Fruit fly (Drosophila melanogaster) whole organism, prepupa: ENCODE results near the gene CG15882.

ENCODE experiments used
- Blimp-1 ChIP-seq: fragments of 200-800 bp; sonication (Bioruptor generic); optimal IDR thresholded peaks from 3 replicates; lab custom pipeline; 2017; ENCODE audit warnings: missing biosample characterization, missing genetic modification characterization, mild to moderate bottlenecking, moderate library complexity, missing genetic modification reagents
- CG10631 ChIP-seq: fragments of 200-800 bp; sonication (Bioruptor generic); optimal IDR thresholded peaks from 2 replicates; lab custom pipeline; 2016; ENCODE audit warnings: missing biosample characterization, missing genetic modification characterization
- CG11294 ChIP-seq: fragments of 200-800 bp; sonication (Bioruptor generic); IDR thresholded peaks from 2 replicates; pipeline ENCODE4 v1.3.6; 2022; ENCODE audit warnings: missing biosample characterization, missing genetic modification characterization
- CG11762 ChIP-seq: fragments of 200-800 bp; sonication (Bioruptor generic); optimal IDR thresholded peaks from 3 replicates; lab custom pipeline; 2016; ENCODE audit warnings: missing biosample characterization, missing genetic modification characterization; ENCODE audit not compliant: insufficient read depth
- CG11902 ChIP-seq: fragments of 200-800 bp; sonication (Bioruptor generic); optimal IDR thresholded peaks from 3 replicates; lab custom pipeline; 2016; ENCODE audit warnings: missing biosample characterization, missing genetic modification characterization
- CG15336 ChIP-seq: fragments of 200-800 bp; sonication (Bioruptor generic); IDR thresholded peaks from 2 replicates; pipeline ENCODE4 v1.3.6; 2022; ENCODE audit warnings: missing biosample characterization, missing genetic modification characterization
- CG1621 ChIP-seq: fragments of 200-800 bp; sonication (Bioruptor generic); optimal IDR thresholded peaks from 3 replicates; lab custom pipeline; 2018; ENCODE audit warnings: missing biosample characterization, mild to moderate bottlenecking, missing genetic modification characterization
- CG16779 ChIP-seq: fragments of 200-800 bp; sonication (Bioruptor generic); optimal IDR thresholded peaks from 3 replicates; lab custom pipeline; 2017; ENCODE audit warnings: missing biosample characterization, mild to moderate bottlenecking, missing genetic modification characterization
- CG3032 ChIP-seq: fragments of 200-800 bp; optimal IDR thresholded peaks from 2 replicates; lab custom pipeline; 2019; ENCODE audit warnings: missing biosample characterization, mild to moderate bottlenecking, missing genetic modification characterization, moderate library complexity
- CG31627 ChIP-seq: fragments of 200-800 bp; sonication (Bioruptor generic); optimal IDR thresholded peaks from 3 replicates; lab custom pipeline; 2016; ENCODE audit warnings: missing biosample characterization, missing genetic modification characterization
- CG32006 ChIP-seq: fragments of 200-800 bp; sonication (Bioruptor generic); optimal IDR thresholded peaks from 3 replicates; lab custom pipeline; 2017; ENCODE audit warnings: missing biosample characterization, mild to moderate bottlenecking, missing genetic modification characterization
- CG34406 ChIP-seq: fragments of 200-800 bp; sonication (Bioruptor generic); optimal IDR thresholded peaks from 3 replicates; lab custom pipeline; 2016; ENCODE audit warnings: missing biosample characterization, missing genetic modification characterization
- CG3919 ChIP-seq: fragments of 200-800 bp; sonication (Bioruptor generic); optimal IDR thresholded peaks from 3 replicates; lab custom pipeline; 2016; ENCODE audit warnings: missing biosample characterization, missing genetic modification characterization
- CG6163 ChIP-seq: fragments of 200-800 bp; sonication (Bioruptor generic); IDR thresholded peaks from 3 replicates; pipeline ENCODE4 v1.3.6; 2022; ENCODE audit warnings: missing biosample characterization, missing genetic modification characterization
- CG6276 ChIP-seq: fragments of 200-800 bp; sonication (Bioruptor generic); optimal IDR thresholded peaks from 2 replicates; lab custom pipeline; 2017; ENCODE audit warnings: missing biosample characterization, mild to moderate bottlenecking, missing genetic modification characterization
- CG6792 ChIP-seq: fragments of 200-800 bp; sonication (Bioruptor generic); optimal IDR thresholded peaks from 3 replicates; lab custom pipeline; 2016; ENCODE audit warnings: missing biosample characterization, missing genetic modification characterization
- CG6808 ChIP-seq: fragments of 200-800 bp; sonication (Bioruptor generic); optimal IDR thresholded peaks from 3 replicates; lab custom pipeline; 2017; ENCODE audit warnings: missing biosample characterization, missing genetic modification characterization, mild to moderate bottlenecking, moderate library complexity, missing genetic modification reagents
- CG7368 ChIP-seq: fragments of 200-800 bp; sonication (Bioruptor generic); optimal IDR thresholded peaks from 3 replicates; lab custom pipeline; 2016; ENCODE audit warnings: missing biosample characterization, missing genetic modification characterization
- CG8119 ChIP-seq: fragments of 200-800 bp; sonication (Bioruptor generic); IDR thresholded peaks from 3 replicates; pipeline ENCODE4 v1.3.6; 2022; ENCODE audit warnings: missing biosample characterization, missing genetic modification characterization
- CG8632 ChIP-seq: fragments of 200-800 bp; sonication (Bioruptor generic); optimal IDR thresholded peaks from 3 replicates; lab custom pipeline; 2016; ENCODE audit warnings: missing biosample characterization, missing genetic modification characterization
- CG9139 ChIP-seq: fragments of 200-800 bp; sonication (Bioruptor generic); optimal IDR thresholded peaks from 3 replicates; lab custom pipeline; 2017; ENCODE audit warnings: missing biosample characterization, mild to moderate bottlenecking, missing genetic modification characterization
- Eip75B ChIP-seq: fragments of 200-800 bp; sonication (Bioruptor generic); optimal IDR thresholded peaks from 3 replicates; lab custom pipeline; 2016; ENCODE audit warnings: missing biosample characterization, missing genetic modification characterization
- Eip78C ChIP-seq: fragments of 200-800 bp; sonication (Bioruptor generic); peaks from one replicate; lab custom pipeline; 2016; ENCODE audit warnings: missing biosample characterization, missing genetic modification characterization
- Eip93F ChIP-seq: fragments of 200-800 bp; sonication (Bioruptor generic); optimal IDR thresholded peaks from 2 replicates; lab custom pipeline; 2016; ENCODE audit warnings: missing biosample characterization, mild to moderate bottlenecking, missing genetic modification characterization
- Ets21C ChIP-seq: fragments of 200-800 bp; sonication (Bioruptor generic); optimal IDR thresholded peaks from 3 replicates; lab custom pipeline; 2016; ENCODE audit warnings: missing biosample characterization, missing genetic modification characterization
- Ets96B ChIP-seq: fragments of 200-800 bp; optimal IDR thresholded peaks from 2 replicates; lab custom pipeline; 2019; ENCODE audit warnings: missing biosample characterization, mild to moderate bottlenecking, missing genetic modification characterization, moderate library complexity
- Gug ChIP-seq: fragments of 200-800 bp; sonication (Bioruptor generic); IDR thresholded peaks from 2 replicates; pipeline ENCODE4 v1.3.6; 2022; ENCODE audit warnings: missing biosample characterization, missing genetic modification characterization
- Hr39 ChIP-seq: fragments of 200-800 bp; sonication (Bioruptor generic); optimal IDR thresholded peaks from 2 replicates; lab custom pipeline; 2016; ENCODE audit warnings: missing biosample characterization, missing genetic modification characterization
- Hr4 ChIP-seq: fragments of 200-800 bp; sonication (Bioruptor generic); optimal IDR thresholded peaks from 3 replicates; lab custom pipeline; 2016; ENCODE audit warnings: missing biosample characterization, missing genetic modification characterization
- Lpt ChIP-seq: fragments of 200-800 bp; sonication (Bioruptor generic); optimal IDR thresholded peaks from 3 replicates; lab custom pipeline; 2016; ENCODE audit warnings: missing biosample characterization, missing genetic modification characterization
- Met ChIP-seq: fragments of 200-800 bp; sonication (Bioruptor generic); optimal IDR thresholded peaks from 3 replicates; lab custom pipeline; 2016; ENCODE audit warnings: missing biosample characterization, missing genetic modification characterization
- OdsH ChIP-seq: fragments of 200-800 bp; sonication (Bioruptor generic); optimal IDR thresholded peaks from 3 replicates; lab custom pipeline; 2016; ENCODE audit warnings: missing biosample characterization, missing genetic modification characterization
- Smox ChIP-seq: fragments of 200-800 bp; sonication (Bioruptor generic); optimal IDR thresholded peaks from 3 replicates; lab custom pipeline; 2016; ENCODE audit warnings: missing biosample characterization, missing genetic modification characterization
- Sox102F ChIP-seq: fragments of 200-800 bp; sonication (Bioruptor generic); optimal IDR thresholded peaks from 2 replicates; lab custom pipeline; 2016; ENCODE audit warnings: missing biosample characterization, mild to moderate bottlenecking, missing genetic modification characterization
- Sox14 ChIP-seq: fragments of 200-800 bp; sonication (Bioruptor generic); optimal IDR thresholded peaks from 3 replicates; lab custom pipeline; 2016; ENCODE audit warnings: missing biosample characterization, missing genetic modification characterization
- Sox15 ChIP-seq: fragments of 200-800 bp; sonication (Bioruptor generic); optimal IDR thresholded peaks from 3 replicates; lab custom pipeline; 2016; ENCODE audit warnings: missing biosample characterization, missing genetic modification characterization
- acj6 ChIP-seq: fragments of 200-800 bp; sonication (Bioruptor generic); optimal IDR thresholded peaks from 3 replicates; lab custom pipeline; 2016; ENCODE audit warnings: missing biosample characterization, missing genetic modification characterization
- cyc ChIP-seq: fragments of 200-800 bp; sonication (Bioruptor generic); optimal IDR thresholded peaks from 3 replicates; lab custom pipeline; 2016; ENCODE audit warnings: missing biosample characterization, missing genetic modification characterization
- dac ChIP-seq: fragments of 200-800 bp; sonication (Bioruptor generic); optimal IDR thresholded peaks from 2 replicates; lab custom pipeline; 2017; ENCODE audit warnings: missing biosample characterization, mild to moderate bottlenecking, missing genetic modification characterization
- dsx ChIP-seq: fragments of 200-800 bp; optimal IDR thresholded peaks from 3 replicates; lab custom pipeline; 2019; ENCODE audit warnings: missing biosample characterization, mild to moderate bottlenecking, missing genetic modification characterization, moderate library complexity; ENCODE audit not compliant: poor library complexity, severe bottlenecking
- eg ChIP-seq: fragments of 200-800 bp; sonication (Bioruptor generic); IDR thresholded peaks from 3 replicates; pipeline ENCODE4 v1.3.6; 2022; ENCODE audit warnings: missing biosample characterization, missing genetic modification characterization
- esn ChIP-seq: fragments of 200-800 bp; sonication (Bioruptor generic); optimal IDR thresholded peaks from 2 replicates; lab custom pipeline; 2016; ENCODE audit warnings: missing biosample characterization, mild to moderate bottlenecking, missing genetic modification characterization, moderate library complexity
- fd59A ChIP-seq: fragments of 200-800 bp; sonication (Bioruptor generic); optimal IDR thresholded peaks from 2 replicates; lab custom pipeline; 2017; ENCODE audit warnings: missing biosample characterization, mild to moderate bottlenecking, missing genetic modification characterization, missing genetic modification reagents
- fd85E ChIP-seq: fragments of 200-800 bp; sonication (Bioruptor generic); optimal IDR thresholded peaks from 3 replicates; lab custom pipeline; 2016; ENCODE audit warnings: missing biosample characterization, missing genetic modification characterization
- fkh ChIP-seq: fragments of 200-800 bp; sonication (Bioruptor generic); optimal IDR thresholded peaks from 3 replicates; lab custom pipeline; 2017; ENCODE audit warnings: missing biosample characterization, mild to moderate bottlenecking, missing genetic modification characterization, moderate library complexity
- net ChIP-seq: fragments of 200-800 bp; sonication (Bioruptor generic); optimal IDR thresholded peaks from 3 replicates; lab custom pipeline; 2016; ENCODE audit warnings: missing biosample characterization, missing genetic modification characterization
- pdm3 ChIP-seq: fragments of 200-800 bp; sonication (Bioruptor generic); optimal IDR thresholded peaks from 3 replicates; lab custom pipeline; 2016; ENCODE audit warnings: missing biosample characterization, missing genetic modification characterization
- salr ChIP-seq, 2 experiments: fragments of 200-800 bp; sonication (Bioruptor generic); optimal IDR thresholded peaks; 3 replicates each; lab custom pipeline; 2016 to 2018; ENCODE audit warnings: missing biosample characterization in 2 of 2, missing genetic modification characterization in 2 of 2, mild to moderate bottlenecking in 1 of 2
- spab ChIP-seq: fragments of 200-800 bp; sonication (Bioruptor generic); optimal IDR thresholded peaks from 2 replicates; lab custom pipeline; 2017; ENCODE audit warnings: missing biosample characterization, mild to moderate bottlenecking, missing genetic modification characterization, missing genetic modification reagents
- ss ChIP-seq, 2 experiments: fragments of 200-800 bp; sonication (Bioruptor generic); optimal IDR thresholded peaks; 2 replicates in 1 of 2; 3 replicates in 1 of 2; lab custom pipeline; 2017 to 2018; ENCODE audit warnings: mild to moderate bottlenecking in 2 of 2, missing biosample characterization in 2 of 2, missing genetic modification characterization in 2 of 2, moderate library complexity in 1 of 2
- svp ChIP-seq: fragments of 200-800 bp; sonication (Bioruptor generic); peaks from one replicate; lab custom pipeline; 2016; ENCODE audit warnings: missing biosample characterization, missing genetic modification characterization
- topi ChIP-seq: fragments of 200-800 bp; sonication (Bioruptor generic); optimal IDR thresholded peaks from 3 replicates; lab custom pipeline; 2016; ENCODE audit warnings: missing biosample characterization, missing genetic modification characterization
- vri ChIP-seq: fragments of 200-800 bp; sonication (Bioruptor generic); optimal IDR thresholded peaks from 3 replicates; lab custom pipeline; 2016; ENCODE audit warnings: missing biosample characterization, mild to moderate bottlenecking, missing genetic modification characterization

CG15882 gene

dm6 chrX:19120367-19120766, 3.8 kb downstream of the CG15882 start:
- peak; percentile 16 for TF ChIP-seq pdm3 (GFP tag; lab: Kevin White, UChicago)
- no peak for TF ChIP-seq net (GFP tag; lab: Kevin White, UChicago)
- TF ChIP-seq Lpt (GFP tag; lab: Kevin White, UChicago) = no peak
- TF ChIP-seq ss (GFP tag; optimal IDR thresholded peaks at IDR 0.05; lab: Kevin White, UChicago) = peak in 1 of 2 experiments; percentile 19
- TF ChIP-seq CG11762 = no peak
- TF ChIP-seq CG8632 (GFP tag; lab: Kevin White, UChicago) = no peak
- peak; percentile 43 for TF ChIP-seq Hr4
- TF ChIP-seq CG6276 (GFP tag; lab: Kevin White, UChicago) = no peak
- peak; percentile 21 for TF ChIP-seq acj6 (GFP tag; lab: Kevin White, UChicago)
- TF ChIP-seq eg (GFP tag; lab: Robert Waterston, UW) = peak; percentile 71
- TF ChIP-seq Ets96B (tag; lab: Kevin White, UChicago) = peak; percentile 26
- peak; percentile 14 for TF ChIP-seq CG10631 (GFP tag; lab: Kevin White, UChicago)
- TF ChIP-seq Hr39 (GFP tag; lab: Kevin White, UChicago) = peak; percentile 6
- TF ChIP-seq CG32006 = peak; percentile 33
- TF ChIP-seq OdsH (GFP tag; lab: Kevin White, UChicago) = no peak
- TF ChIP-seq vri (GFP tag; lab: Kevin White, UChicago) = no peak
- TF ChIP-seq CG16779 (tag; lab: Kevin White, UChicago) = no peak
- no peak for TF ChIP-seq CG7368 (GFP tag; lab: Kevin White, UChicago)
- no peak for TF ChIP-seq fkh
- TF ChIP-seq Gug = peak; percentile 22; the same call in 1 of the 2 replicates
- no peak for TF ChIP-seq fd85E
- TF ChIP-seq CG3919 (GFP tag; lab: Kevin White, UChicago) = peak; percentile 25
- TF ChIP-seq CG11902 = no peak
- no peak for TF ChIP-seq Blimp-1 (GFP tag; lab: Kevin White, UChicago)
- TF ChIP-seq CG6792 (GFP tag; lab: Kevin White, UChicago) = no peak
- TF ChIP-seq CG9139 (GFP tag; lab: Kevin White, UChicago) = no peak
- no peak for TF ChIP-seq fd59A (GFP tag; lab: Kevin White, UChicago)
- TF ChIP-seq Met (GFP tag; lab: Kevin White, UChicago) = no peak
- TF ChIP-seq Ets21C (GFP tag; lab: Kevin White, UChicago) = no peak
- peak; percentile 11; the same call in 1 of the 2 replicates for TF ChIP-seq CG11294 (GFP tag; lab: Robert Waterston, UW)
- TF ChIP-seq CG1621 = no peak
- no peak for TF ChIP-seq Eip93F
- TF ChIP-seq Eip75B (GFP tag; lab: Kevin White, UChicago) = no peak
- no peak for TF ChIP-seq CG34406 (GFP tag; lab: Kevin White, UChicago)
- TF ChIP-seq CG31627 (GFP tag; lab: Kevin White, UChicago) = no peak
- TF ChIP-seq cyc = no peak
- TF ChIP-seq Eip78C = peak; percentile 66
- no peak for TF ChIP-seq Smox (GFP tag; lab: Kevin White, UChicago)
- TF ChIP-seq esn (GFP tag; lab: Kevin White, UChicago) = no peak
- TF ChIP-seq salr (GFP tag; optimal IDR thresholded peaks at IDR 0.05; lab: Kevin White, UChicago) = no peak
- TF ChIP-seq CG6163 (GFP tag; lab: Robert Waterston, UW) = 0 out of 3 replicates have a peak, but pooled peaks have one; percentile 40
- TF ChIP-seq svp (GFP tag; lab: Kevin White, UChicago) = peak; percentile 61
- no peak for TF ChIP-seq CG8119
- TF ChIP-seq dac (GFP tag; lab: Kevin White, UChicago) = peak; percentile 23
- TF ChIP-seq Sox102F (GFP tag; lab: Kevin White, UChicago) = no peak
- no peak for TF ChIP-seq Sox15 (GFP tag; lab: Kevin White, UChicago)
- TF ChIP-seq Sox14 (GFP tag; lab: Kevin White, UChicago) = no peak
- TF ChIP-seq dsx = peak; percentile 20
- no peak for TF ChIP-seq CG3032 (tag; lab: Kevin White, UChicago)
- TF ChIP-seq CG6808 (GFP tag; lab: Kevin White, UChicago) = no peak
- no peak for TF ChIP-seq spab
- no peak for TF ChIP-seq topi (GFP tag; lab: Kevin White, UChicago)
- 0 out of 2 replicates have a peak, but pooled peaks have one; percentile 27 for TF ChIP-seq CG15336
